Worm (Caenorhabditis elegans): ENCODE data around the gene R09D1.13.
A peak's percentile ranks its signal among the peaks of the same experiment; 100 is the strongest.

Gene R09D1.13

DNA sequence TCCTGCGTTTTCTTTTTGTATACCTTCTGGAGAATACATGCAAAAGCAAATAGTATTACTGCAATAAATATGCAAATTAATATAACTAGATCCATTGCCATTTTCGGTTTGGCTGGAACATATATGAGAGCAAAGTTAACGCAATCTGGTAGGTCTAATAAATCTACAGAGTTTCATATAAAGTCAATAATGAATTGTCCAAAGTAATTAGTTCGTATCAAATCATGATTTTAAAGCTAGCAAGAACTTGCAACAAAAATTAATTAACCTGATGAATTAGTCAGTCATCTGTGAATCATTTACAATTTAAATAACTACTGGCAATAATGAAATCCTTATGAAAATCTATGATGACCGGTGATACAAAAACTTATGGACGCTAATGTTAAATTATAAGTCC is at the start of gene R09D1.13:
Gene R09D1.13 (minus strand): TSS at position 101 of the 400 bp plus-strand sequence.
- TF ChIP-seq nhr-43 (tag; optimal IDR thresholded peaks at IDR 0.05; ENCODE audit: poor library complexity, severe bottlenecking) (no peak), ceh-16 (tag; optimal IDR thresholded peaks at IDR 0.05) (no peak), nhr-76 (tag; optimal IDR thresholded peaks at IDR 0.05) (no peak), aly-2 (tag; optimal IDR thresholded peaks at IDR 0.05) (no peak), elt-2 (tag; optimal IDR thresholded peaks at IDR 0.05) (no peak), ztf-4 (tag; optimal IDR thresholded peaks at IDR 0.05) (no peak), nhr-25 (tag; optimal IDR thresholded peaks at IDR 0.05) (no peak), lin-39 (tag; optimal IDR thresholded peaks at IDR 0.05) (no peak), skn-1 (tag; optimal IDR thresholded peaks at IDR 0.05) (no peak), nhr-237 (tag; optimal IDR thresholded peaks at IDR 0.05) (no peak), unc-39 (tag; optimal IDR thresholded peaks at IDR 0.05) (no peak), nhr-67 (tag; optimal IDR thresholded peaks at IDR 0.05) (no peak), pha-4 (tag; optimal IDR thresholded peaks at IDR 0.05) (no peak), elt-1 (tag; optimal IDR thresholded peaks at IDR 0.05) (no peak)

DNA sequence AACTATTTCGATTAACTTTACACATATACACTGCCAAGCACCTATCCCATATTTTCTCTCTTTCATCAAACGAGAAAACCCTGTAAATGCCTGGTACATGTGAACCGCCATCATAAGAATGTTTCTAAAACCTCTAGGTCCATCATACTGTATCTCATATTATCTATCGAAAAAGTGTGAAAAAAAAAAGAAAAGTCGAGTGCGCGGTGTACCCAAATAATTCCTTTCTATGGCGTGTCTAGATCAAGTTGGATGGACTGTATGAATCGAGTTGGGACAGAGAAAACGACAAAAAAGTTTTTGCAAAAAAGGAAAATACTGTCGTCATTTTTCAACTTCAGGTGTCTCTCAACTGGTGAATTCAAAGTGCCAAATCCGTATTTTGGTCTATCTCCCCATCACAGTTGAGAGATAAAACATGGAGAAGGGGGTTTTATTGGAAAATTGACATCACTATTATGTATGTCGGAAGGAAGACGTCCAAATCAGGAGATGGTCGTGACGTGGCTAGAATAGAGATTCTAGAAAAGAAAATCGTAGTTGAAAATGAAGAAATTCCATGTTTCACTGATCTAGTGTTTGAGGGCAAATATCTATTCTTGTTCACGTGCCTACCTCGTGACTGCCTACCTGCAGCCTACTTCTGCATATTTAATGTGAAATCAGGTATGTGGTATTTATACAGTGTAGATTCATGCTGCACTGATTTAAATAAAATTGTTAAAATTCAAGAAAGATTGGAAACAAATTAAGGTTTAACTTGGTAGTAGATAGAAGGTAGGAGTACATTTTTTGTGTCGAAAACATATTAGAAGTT is 48.2 kb upstream of the R09D1.13 start:
- TF ChIP-seq nhr-43 (tag; optimal IDR thresholded peaks at IDR 0.05; ENCODE audit: poor library complexity, severe bottlenecking) = peak; percentile 42
- TF ChIP-seq fkh-2 (tag; optimal IDR thresholded peaks at IDR 0.05) = no peak
- TF ChIP-seq mml-1 (tag; optimal IDR thresholded peaks at IDR 0.05) = peak; percentile 24

DNA sequence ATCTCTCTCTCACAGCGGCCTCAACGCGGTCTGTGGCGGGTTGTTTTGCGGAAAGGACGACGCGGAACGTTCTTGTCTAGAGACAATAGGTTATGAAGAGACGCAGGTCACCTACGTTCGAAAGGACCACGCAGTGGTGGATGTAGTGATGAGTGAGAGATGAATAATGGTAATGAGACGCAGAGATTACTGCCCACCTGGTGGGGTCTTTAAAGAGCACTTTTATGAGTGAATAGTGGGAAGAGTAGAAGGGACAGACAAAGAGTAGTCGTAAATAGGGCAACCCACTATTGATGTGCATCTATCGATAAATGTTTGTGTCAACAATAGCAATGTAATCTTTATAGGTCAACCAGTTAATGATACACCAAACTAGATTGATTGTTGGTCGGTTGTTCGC is 45.8 kb upstream of the R09D1.13 start:
- TF ChIP-seq hmg-11 (tag; optimal IDR thresholded peaks at IDR 0.05) (peak; percentile 19), pha-4 (tag; optimal IDR thresholded peaks at IDR 0.05) (peak; percentile 40), lin-39 (tag; optimal IDR thresholded peaks at IDR 0.05) (peak; percentile 8), nhr-67 (tag; optimal IDR thresholded peaks at IDR 0.05) (no peak)

DNA sequence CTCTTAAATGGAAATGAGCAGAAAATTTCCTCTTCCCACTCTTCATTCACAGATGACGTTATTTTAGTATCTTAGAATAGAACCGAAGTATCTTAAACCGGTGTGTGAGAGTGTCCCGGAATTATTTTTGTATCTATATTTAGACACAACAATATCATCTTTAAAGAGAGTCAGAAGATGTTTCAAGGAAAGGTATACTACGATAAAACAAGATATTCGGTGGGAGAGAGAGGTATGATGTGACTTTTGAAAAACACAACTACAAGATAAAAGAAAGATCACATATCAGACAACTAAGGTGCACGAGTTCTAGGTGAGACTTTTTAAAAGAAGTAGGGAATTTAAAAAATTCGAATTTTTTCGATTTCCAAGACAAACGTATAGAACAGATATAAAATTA is 45.3 kb upstream of the R09D1.13 start:
- TF ChIP-seq nhr-43 (tag; optimal IDR thresholded peaks at IDR 0.05; ENCODE audit: poor library complexity, severe bottlenecking) (peak; percentile 33), elt-2 (tag; optimal IDR thresholded peaks at IDR 0.05) (no peak)

DNA sequence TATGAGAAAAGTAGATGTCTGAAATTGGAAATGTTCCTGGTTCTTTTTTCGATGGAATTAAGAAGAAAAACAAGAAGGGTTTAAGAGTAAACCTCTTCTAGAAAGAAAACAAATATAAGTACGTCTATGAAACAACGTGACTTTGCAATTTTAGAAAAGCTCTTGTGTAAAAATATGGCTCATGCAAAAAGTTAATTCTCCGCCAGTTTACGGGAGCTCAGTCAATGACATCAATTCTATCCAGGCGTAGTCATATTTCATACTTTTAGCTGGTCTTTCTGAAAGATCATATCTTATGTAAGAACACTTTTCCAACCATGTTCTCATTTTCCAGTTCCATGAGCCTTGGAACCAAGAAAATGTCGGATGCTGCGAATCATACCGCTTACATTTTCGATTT is 44.7 kb upstream of the R09D1.13 start:
- TF ChIP-seq nhr-23 (tag; optimal IDR thresholded peaks at IDR 0.05) (no peak), nhr-11 (tag; optimal IDR thresholded peaks at IDR 0.05) (no peak), hmg-11 (tag; optimal IDR thresholded peaks at IDR 0.05) (no peak), ceh-16 (tag; optimal IDR thresholded peaks at IDR 0.05) (no peak), unc-62 (GFP tag; optimal IDR thresholded peaks at IDR 0.05) (no peak), mdl-1 (tag; optimal IDR thresholded peaks at IDR 0.05) (no peak), fkh-10 (GFP tag; optimal IDR thresholded peaks at IDR 0.05) (no peak), nhr-43 (tag; optimal IDR thresholded peaks at IDR 0.05; ENCODE audit: poor library complexity, severe bottlenecking) (no peak), unc-39 (tag; optimal IDR thresholded peaks at IDR 0.05) (no peak), pqm-1 (tag; optimal IDR thresholded peaks at IDR 0.05) (no peak), zag-1 (tag; optimal IDR thresholded peaks at IDR 0.05) (no peak), daf-12 (tag; optimal IDR thresholded peaks at IDR 0.05) (no peak), ama-1 (optimal IDR thresholded peaks at IDR 0.05) (no peak), nhr-28 (tag; optimal IDR thresholded peaks at IDR 0.05) (no peak), tbx-2 (tag; optimal IDR thresholded peaks at IDR 0.05) (no peak), elt-2 (tag; optimal IDR thresholded peaks at IDR 0.05) (no peak), skn-1 (tag; optimal IDR thresholded peaks at IDR 0.05) (no peak), nhr-77 (tag; optimal IDR thresholded peaks at IDR 0.05) (no peak)

DNA sequence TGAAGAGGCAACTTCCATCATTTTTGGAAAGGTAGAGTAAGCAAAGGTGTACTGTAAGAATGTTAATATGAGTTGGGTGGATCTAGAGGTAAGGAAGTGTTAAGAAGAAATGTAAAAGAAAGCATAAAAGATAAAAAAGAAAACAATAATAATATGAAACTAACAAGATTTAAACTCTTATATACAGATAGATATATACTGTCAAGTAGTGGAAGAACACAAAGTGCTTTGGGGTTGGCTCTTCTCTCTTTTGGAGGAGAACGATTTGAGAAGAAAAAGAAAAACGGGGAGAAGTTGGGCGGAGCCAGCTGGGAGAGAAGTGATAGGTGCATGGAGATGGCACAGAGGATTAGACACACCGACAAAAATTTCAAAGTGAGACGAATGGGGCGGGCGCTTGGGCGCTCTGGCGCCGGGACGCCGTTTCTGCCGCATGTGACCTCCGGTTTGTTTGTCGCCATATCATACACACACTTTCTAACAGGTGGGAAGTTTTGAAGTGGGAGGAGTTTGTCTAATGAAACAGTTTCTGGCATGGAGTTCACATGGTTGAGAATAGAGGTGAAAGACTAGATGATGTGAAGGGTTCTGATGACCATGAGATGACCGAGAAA is 42.2 kb upstream of the R09D1.13 start, which contains the start of gene T19H5.4:
Gene T19H5.4 (minus strand): TSS at position 51 of the 614 bp plus-strand sequence.
- no peak for TF ChIP-seq ceh-9 (tag; optimal IDR thresholded peaks at IDR 0.05)
- TF ChIP-seq tbx-2 (tag; optimal IDR thresholded peaks at IDR 0.05) = peak; percentile 4
- peak; percentile 31 for TF ChIP-seq jun-1 (tag; optimal IDR thresholded peaks at IDR 0.05)
- TF ChIP-seq zag-1 (tag; optimal IDR thresholded peaks at IDR 0.05) = no peak
- TF ChIP-seq nhr-11 (tag; optimal IDR thresholded peaks at IDR 0.05) = no peak
- TF ChIP-seq nhr-25 (tag; optimal IDR thresholded peaks at IDR 0.05) = peak; percentile 11
- peak; percentile 82 for TF ChIP-seq elt-2 (tag; optimal IDR thresholded peaks at IDR 0.05)
- no peak for TF ChIP-seq fos-1 (tag; optimal IDR thresholded peaks at IDR 0.05)
- no peak for TF ChIP-seq mml-1 (tag; optimal IDR thresholded peaks at IDR 0.05)
- TF ChIP-seq egl-27 (tag; optimal IDR thresholded peaks at IDR 0.05) = no peak
- TF ChIP-seq pha-4 (tag; optimal IDR thresholded peaks at IDR 0.05) = peak; percentile 64
- no peak for TF ChIP-seq nhr-76 (tag; optimal IDR thresholded peaks at IDR 0.05)
- TF ChIP-seq snpc-4 (tag; optimal IDR thresholded peaks at IDR 0.05) = no peak
- no peak for TF ChIP-seq egl-5 (tag; optimal IDR thresholded peaks at IDR 0.05)
- peak in 1 of 3 experiments; percentile 39 for TF ChIP-seq elt-3 (tag; optimal IDR thresholded peaks at IDR 0.05)
- no peak for TF ChIP-seq eor-1 (tag; optimal IDR thresholded peaks at IDR 0.05)
- TF ChIP-seq sea-2 (GFP tag; optimal IDR thresholded peaks at IDR 0.05) = no peak
- no peak for TF ChIP-seq R02D3.7 (tag; optimal IDR thresholded peaks at IDR 0.05)
- TF ChIP-seq nhr-23 (tag; optimal IDR thresholded peaks at IDR 0.05) = no peak
- TF ChIP-seq nhr-237 (tag; optimal IDR thresholded peaks at IDR 0.05) = no peak
- peak; percentile 78 for TF ChIP-seq nfya-1 (tag; optimal IDR thresholded peaks at IDR 0.05; ENCODE audit: insufficient read depth)
- no peak for TF ChIP-seq fkh-10 (GFP tag; optimal IDR thresholded peaks at IDR 0.05)

Data from whole organism, L3 larva.